Fruit fly (Drosophila melanogaster) Kc167 (cell line): ENCODE data around the gene cv-c.

ENCODE experiments used
- Sin3A ChIP-seq: fragments of >200 bp; optimal IDR thresholded peaks from 2 replicates; lab custom pipeline; 2018; ENCODE audit warnings: missing external identifiers
- h ChIP-seq: fragments of >200 bp; optimal IDR thresholded peaks from 3 replicates; lab custom pipeline; 2018; ENCODE audit warnings: missing external identifiers
- insv ChIP-seq: fragments of >200 bp; optimal IDR thresholded peaks from 3 replicates; lab custom pipeline; 2018; ENCODE audit warnings: missing external identifiers
- psq ChIP-seq: fragments of >200 bp; optimal IDR thresholded peaks from 2 replicates; lab custom pipeline; 2017; ENCODE audit warnings: missing external identifiers
- ttk ChIP-seq: sonication (Bioruptor generic); optimal IDR thresholded peaks from 2 replicates; lab custom pipeline; 2017; ENCODE audit warnings: missing external identifiers

DNA sequence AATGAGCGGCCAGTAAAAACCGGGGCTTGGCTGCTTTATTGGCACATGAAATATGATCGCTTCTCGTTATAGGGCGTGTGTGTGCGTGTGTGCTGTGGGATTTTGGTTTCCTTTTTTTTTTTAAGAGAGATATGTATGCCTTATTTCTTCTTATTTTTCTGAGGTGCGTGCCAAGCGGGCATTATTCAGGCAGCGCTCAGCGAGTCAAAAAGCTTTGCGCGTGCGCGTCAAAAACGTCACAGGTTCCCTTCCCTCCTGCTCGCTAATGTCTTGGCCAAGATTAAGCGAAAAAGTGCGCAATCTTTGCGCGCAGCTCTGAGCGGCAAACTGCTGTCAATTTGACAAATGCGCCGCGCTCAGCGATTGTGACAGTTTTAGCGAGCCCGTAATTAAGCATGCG is 43.2 kb downstream of the cv-c start:
- TF ChIP-seq h (no peak), insv (lab: Kevin White, UChicago) (no peak), psq (lab: Kevin White, UChicago) (no peak), ttk (lab: Kevin White, UChicago) (no peak), Sin3A (lab: Kevin White, UChicago) (no peak)
